Comparison of ENCODE assay signal across 3 fruit fly cellular contexts in genomic region chr3L:19336678-19337077, dm6.
TF ChIP-seq lines count a peak whose summit lies in the region.

No protein-coding gene starts in this region.

- no peak for TF ChIP-seq CTCF in whole organism, embryonic (GFP tag; optimal IDR thresholded peaks at IDR 0.05; lab: Kevin White, UChicago)

TF ChIP-seq in whole organism, embryonic, 481 proteins besides CTCF, POLR2A, EP300 and RAD21:
- TF ChIP-seq Sox102F (GFP tag; optimal IDR thresholded peaks at IDR 0.05; lab: Kevin White, UChicago) = no peak
- TF ChIP-seq Bgb (GFP tag; IDR thresholded peaks at IDR 0.05; lab: Robert Waterston, UW; ENCODE audit: partially characterized antibody) = no peak
- no peak for TF ChIP-seq ttk (GFP tag; IDR thresholded peaks at IDR 0.05; lab: Robert Waterston, UW)
- TF ChIP-seq CG18262 (tag; optimal IDR thresholded peaks at IDR 0.05; lab: Kevin White, UChicago) = peak; percentile 27
- TF ChIP-seq Sry-β (GFP tag; optimal IDR thresholded peaks at IDR 0.05; lab: Kevin White, UChicago) = no peak
- TF ChIP-seq ara (GFP tag; IDR thresholded peaks at IDR 0.05; lab: Robert Waterston, UW) = no peak
- no peak for TF ChIP-seq ro (GFP tag; IDR thresholded peaks at IDR 0.05; lab: Robert Waterston, UW)
- TF ChIP-seq Optix (GFP tag; IDR thresholded peaks at IDR 0.05; lab: Robert Waterston, UW) = no peak
- no peak for TF ChIP-seq peb (GFP tag; IDR thresholded peaks at IDR 0.05; lab: Robert Waterston, UW)
- no peak for TF ChIP-seq Stat92E (GFP tag; optimal IDR thresholded peaks at IDR 0.05; lab: Kevin White, UChicago)
- no peak for TF ChIP-seq lbe (GFP tag; optimal IDR thresholded peaks at IDR 0.05; lab: Kevin White, UChicago)
- no peak for TF ChIP-seq CG33213 (GFP tag; optimal IDR thresholded peaks at IDR 0.05; lab: Kevin White, UChicago)
- TF ChIP-seq trem (tag; optimal IDR thresholded peaks at IDR 0.05; lab: Kevin White, UChicago) = no peak
- TF ChIP-seq CG14667 (GFP tag; IDR thresholded peaks at IDR 0.05; lab: Robert Waterston, UW) = no peak
- TF ChIP-seq cas (GFP tag; IDR thresholded peaks at IDR 0.05; lab: Robert Waterston, UW) = no peak
- peak in 1 of 2 experiments; percentile 5 for TF ChIP-seq bsh (GFP tag; optimal IDR thresholded peaks at IDR 0.05; lab: Kevin White, UChicago)
- peak; percentile 9 for TF ChIP-seq CG11504 (tag; optimal IDR thresholded peaks at IDR 0.05; lab: Kevin White, UChicago)
- TF ChIP-seq gem (tag; optimal IDR thresholded peaks at IDR 0.05; lab: Kevin White, UChicago) = peak; percentile 11
- no peak for TF ChIP-seq ranshi (GFP tag; IDR thresholded peaks at IDR 0.05; lab: Robert Waterston, UW)
- TF ChIP-seq CG15479 (GFP tag; optimal IDR thresholded peaks at IDR 0.05; lab: Kevin White, UChicago) = no peak
- no peak for TF ChIP-seq sd (tag; optimal IDR thresholded peaks at IDR 0.05; lab: Kevin White, UChicago)
- no peak for TF ChIP-seq CG11723 (GFP tag; optimal IDR thresholded peaks at IDR 0.05; lab: Kevin White, UChicago)
- no peak for TF ChIP-seq CG1602 (GFP tag; optimal IDR thresholded peaks at IDR 0.05; lab: Kevin White, UChicago)
- TF ChIP-seq NC2β (GFP tag; optimal IDR thresholded peaks at IDR 0.05; lab: Kevin White, UChicago) = no peak
- no peak for TF ChIP-seq wdn (GFP tag; IDR thresholded peaks at IDR 0.05; lab: Robert Waterston, UW)
- no peak for TF ChIP-seq gcm (GFP tag; optimal IDR thresholded peaks at IDR 0.05; lab: Kevin White, UChicago)
- no peak for TF ChIP-seq CG17328 (GFP tag; IDR thresholded peaks at IDR 0.05; lab: Robert Waterston, UW)
- TF ChIP-seq CG1603 (tag; optimal IDR thresholded peaks at IDR 0.05; lab: Kevin White, UChicago) = no peak
- peak; percentile 10 for TF ChIP-seq sens (GFP tag; lab: Kevin White, UChicago)
- no peak for TF ChIP-seq Sox100B (GFP tag; optimal IDR thresholded peaks at IDR 0.05; lab: Kevin White, UChicago)
- TF ChIP-seq H15 (GFP tag; IDR thresholded peaks at IDR 0.05; lab: Robert Waterston, UW) = no peak

TF ChIP-seq in whole organism, prepupa, 60 proteins besides CTCF, POLR2A, EP300 and RAD21:
- peak in 1 of 2 experiments; percentile 21 for TF ChIP-seq salr (GFP tag; optimal IDR thresholded peaks at IDR 0.05; lab: Kevin White, UChicago)
- TF ChIP-seq CG15336 (GFP tag; IDR thresholded peaks at IDR 0.05; lab: Robert Waterston, UW) = peak; percentile 47; the same call in 1 of the 2 replicates
- peak; percentile 54 for TF ChIP-seq CG32006 (GFP tag; optimal IDR thresholded peaks at IDR 0.05; lab: Kevin White, UChicago)
- peak; percentile 12 for TF ChIP-seq OdsH (GFP tag; optimal IDR thresholded peaks at IDR 0.05; lab: Kevin White, UChicago)
- TF ChIP-seq CG11294 (GFP tag; IDR thresholded peaks at IDR 0.05; lab: Robert Waterston, UW) = no peak
- TF ChIP-seq lz (GFP tag; optimal IDR thresholded peaks at IDR 0.05; lab: Kevin White, UChicago) = no peak
- TF ChIP-seq acj6 (GFP tag; optimal IDR thresholded peaks at IDR 0.05; lab: Kevin White, UChicago) = peak; percentile 4
- peak; percentile 68 for TF ChIP-seq Eip78C (GFP tag; lab: Kevin White, UChicago)
- peak; percentile 16 for TF ChIP-seq achi (GFP tag; optimal IDR thresholded peaks at IDR 0.05; lab: Kevin White, UChicago)
- no peak for TF ChIP-seq Eip93F (GFP tag; optimal IDR thresholded peaks at IDR 0.05; lab: Kevin White, UChicago)
- peak; percentile 11 for TF ChIP-seq CG10631 (GFP tag; optimal IDR thresholded peaks at IDR 0.05; lab: Kevin White, UChicago)
- peak; percentile 11; the same call in 1 of the 3 replicates for TF ChIP-seq eg (GFP tag; IDR thresholded peaks at IDR 0.05; lab: Robert Waterston, UW)
- no peak for TF ChIP-seq CG4318 (GFP tag; optimal IDR thresholded peaks at IDR 0.05; lab: Kevin White, UChicago)

TF ChIP-seq in whole organism, pupa, 21 proteins besides CTCF, POLR2A, EP300 and RAD21:
- TF ChIP-seq CG14655 (GFP tag; optimal IDR thresholded peaks at IDR 0.05; lab: Kevin White, UChicago) (peak; percentile 51), CG34367 (tag; optimal IDR thresholded peaks at IDR 0.05; lab: Kevin White, UChicago) (no peak), CG9948 (tag; optimal IDR thresholded peaks at IDR 0.05; lab: Kevin White, UChicago) (peak; percentile 30), CG15710 (tag; optimal IDR thresholded peaks at IDR 0.05; lab: Kevin White, UChicago) (no peak), rn (GFP tag; IDR thresholded peaks at IDR 0.05; lab: Robert Waterston, UW) (no peak)
